Fruit fly (Drosophila melanogaster): ENCODE measurements around the gene Arts.
A peak's percentile ranks its signal among the peaks of the same experiment; 100 is the strongest.

The Arts gene

DNA sequence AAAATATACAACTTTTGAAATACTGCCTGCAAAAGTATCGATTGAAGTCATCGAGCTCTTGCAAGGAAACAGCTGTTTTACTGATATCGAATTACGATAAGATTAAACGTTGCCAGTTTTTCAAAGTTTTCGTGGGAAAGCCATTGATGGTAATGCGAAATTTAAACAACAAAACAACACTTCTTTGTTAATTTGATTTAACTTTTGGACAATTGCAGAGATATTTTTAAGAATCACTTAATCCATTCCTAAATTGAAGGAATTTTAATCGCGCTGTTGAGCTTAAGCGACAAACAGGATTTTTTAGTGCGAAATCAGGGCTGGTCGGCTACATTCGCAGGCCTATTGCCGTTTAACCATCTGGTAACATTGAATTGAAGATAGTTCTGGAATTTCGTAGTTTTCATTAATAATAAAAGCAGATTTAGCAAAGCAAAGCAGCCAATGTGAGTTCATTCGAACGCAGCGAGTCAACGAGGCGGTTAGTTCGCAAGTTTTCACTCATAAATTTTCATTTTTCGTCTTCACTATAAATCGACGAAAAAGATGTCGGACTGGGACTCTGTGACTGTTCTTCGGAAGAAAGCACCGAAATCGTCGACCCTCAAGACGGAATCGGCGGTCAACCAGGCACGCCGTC is 28.2 kb upstream of the Arts start, which contains the start of gene mbf1 (continued):
- TF ChIP-seq CG2678 (tag; optimal IDR thresholded peaks at IDR 0.05) (peak; percentile 19), CG9932 (GFP tag; IDR thresholded peaks at IDR 0.05) (peak; percentile 41; the same call in 1 of the 2 replicates), toy (GFP tag; IDR thresholded peaks at IDR 0.05) (no peak), Mes4 (GFP tag; optimal IDR thresholded peaks at IDR 0.05) (peak; percentile 2), fd3F (GFP tag; optimal IDR thresholded peaks at IDR 0.05) (no peak), cwo (GFP tag; optimal IDR thresholded peaks at IDR 0.05) (no peak), Nf-YC (tag; optimal IDR thresholded peaks at IDR 0.05) (peak; percentile 55), CG17361 (GFP tag; IDR thresholded peaks at IDR 0.05) (peak; percentile 61; the same call in 1 of the 3 replicates), CG1792 (GFP tag; optimal IDR thresholded peaks at IDR 0.05) (no peak), emc (GFP tag; optimal IDR thresholded peaks at IDR 0.05) (no peak), CG42726 (GFP tag; IDR thresholded peaks at IDR 0.05; ENCODE audit: partially characterized antibody) (0 out of 2 replicates have a peak, but pooled peaks have one; percentile 31), Doc2 (GFP tag; IDR thresholded peaks at IDR 0.05) (no peak), z (GFP tag; IDR thresholded peaks at IDR 0.05) (no peak), grn (GFP tag; optimal IDR thresholded peaks at IDR 0.05) (peak; percentile 73), tin (GFP tag; optimal IDR thresholded peaks at IDR 0.05) (peak; percentile 31), CG17568 (GFP tag; optimal IDR thresholded peaks at IDR 0.05) (peak; percentile 22), Ets97D (GFP tag; optimal IDR thresholded peaks at IDR 0.05) (peak; percentile 81), CG2712 (tag; optimal IDR thresholded peaks at IDR 0.05) (peak; percentile 53), mam (GFP tag; optimal IDR thresholded peaks at IDR 0.05) (peak; percentile 37), crp (GFP tag; optimal IDR thresholded peaks at IDR 0.05) (peak; percentile 62 to 92), BEAF-32 (GFP tag; optimal IDR thresholded peaks at IDR 0.05) (peak; percentile 75), Sry-β (GFP tag; optimal IDR thresholded peaks at IDR 0.05) (no peak), sens (GFP tag) (peak; percentile 89), gro (GFP tag; optimal IDR thresholded peaks at IDR 0.05) (peak; percentile 48), Dip3 (GFP tag; optimal IDR thresholded peaks at IDR 0.05) (peak; percentile 3), Doc3 (GFP tag; IDR thresholded peaks at IDR 0.05; ENCODE audit: partially characterized antibody) (peak; percentile 29; the same call in 1 of the 3 replicates), CG13296 (GFP tag; optimal IDR thresholded peaks at IDR 0.05) (no peak), CG14860 (GFP tag; IDR thresholded peaks at IDR 0.05; ENCODE audit: partially characterized antibody) (no peak; the same call in 2 of the 3 replicates), CG1832 (GFP tag; optimal IDR thresholded peaks at IDR 0.05) (no peak), CG4424 (GFP tag; optimal IDR thresholded peaks at IDR 0.05) (peak; percentile 9), trem (tag; optimal IDR thresholded peaks at IDR 0.05) (peak; percentile 84), CG11398 (GFP tag; optimal IDR thresholded peaks at IDR 0.05) (no peak), Mrtf (GFP tag; IDR thresholded peaks at IDR 0.05) (no peak), CG3847 (GFP tag; IDR thresholded peaks at IDR 0.05) (peak; percentile 45; the same call in 1 of the 2 replicates), bcd (GFP tag; optimal IDR thresholded peaks at IDR 0.05) (peak; percentile 29), CG34376 (GFP tag; optimal IDR thresholded peaks at IDR 0.05) (peak; percentile 16), Lhr (GFP tag; optimal IDR thresholded peaks at IDR 0.05) (peak; percentile 50), CG11247 (GFP tag; IDR thresholded peaks at IDR 0.05) (no peak), sqz (GFP tag; optimal IDR thresholded peaks at IDR 0.05) (no peak), CG12299 (tag; optimal IDR thresholded peaks at IDR 0.05) (no peak), nmo (GFP tag; optimal IDR thresholded peaks at IDR 0.05) (peak; percentile 61), gem (tag; optimal IDR thresholded peaks at IDR 0.05) (peak; percentile 27), CG11560 (tag; IDR thresholded peaks at IDR 0.05) (peak; percentile 33; the same call in 1 of the 3 replicates), CG4854 (GFP tag; optimal IDR thresholded peaks at IDR 0.05) (peak; percentile 12), Deaf1 (tag; optimal IDR thresholded peaks at IDR 0.05) (peak; percentile 10), CG15601 (tag; optimal IDR thresholded peaks at IDR 0.05) (peak; percentile 21), MBD-R2 (GFP tag; IDR thresholded peaks at IDR 0.05) (peak; percentile 59), CG17186 (GFP tag; optimal IDR thresholded peaks at IDR 0.05) (peak; percentile 65), CG13287 (GFP tag; IDR thresholded peaks at IDR 0.05; ENCODE audit: partially characterized antibody) (peak; percentile 75)

Measured in whole organism, embryonic.